Fruit fly (Drosophila melanogaster): ENCODE data around the gene CG31815.

The CG31815 gene

DNA sequence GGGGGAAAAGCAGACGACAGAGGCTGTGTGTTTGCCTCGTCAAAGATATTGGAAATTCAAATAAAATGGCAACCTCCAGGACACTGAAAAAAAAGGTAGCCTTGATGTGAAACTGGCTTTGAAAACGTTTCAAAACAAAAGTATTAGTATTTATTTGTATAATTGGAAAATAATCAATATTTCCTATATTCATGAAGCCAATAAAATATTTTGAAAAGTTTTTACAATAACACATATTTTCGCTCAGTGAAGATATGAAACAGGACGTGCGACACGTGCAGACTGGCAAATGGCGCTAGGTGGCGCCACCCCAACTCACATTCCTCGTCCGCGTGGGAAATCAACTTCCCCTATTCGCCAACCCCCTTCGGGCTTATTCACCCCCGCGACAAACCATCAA lies 42.2 kb downstream of the CG31815 start (continued):
- no peak for TF ChIP-seq Neu2 (GFP tag; optimal IDR thresholded peaks at IDR 0.05; ENCODE audit: borderline replicate concordance)
- no peak for TF ChIP-seq CG7963 (GFP tag; IDR thresholded peaks at IDR 0.05; ENCODE audit: partially characterized antibody)
- TF ChIP-seq CG15073 (GFP tag; optimal IDR thresholded peaks at IDR 0.05): no peak
- no peak for TF ChIP-seq ERR (GFP tag; optimal IDR thresholded peaks at IDR 0.05)
- peak; percentile 25 for TF ChIP-seq CG12071 (GFP tag; optimal IDR thresholded peaks at IDR 0.05)
- peak; percentile 16 for TF ChIP-seq fd96Cb (tag; optimal IDR thresholded peaks at IDR 0.05)
- no peak for TF ChIP-seq salm (tag; optimal IDR thresholded peaks at IDR 0.05)
- TF ChIP-seq Dll (GFP tag; IDR thresholded peaks at IDR 0.05; ENCODE audit: partially characterized antibody): no peak
- peak; percentile 8 for TF ChIP-seq CG11723 (GFP tag; optimal IDR thresholded peaks at IDR 0.05)
- no peak for TF ChIP-seq zen2 (GFP tag; IDR thresholded peaks at IDR 0.05; ENCODE audit: partially characterized antibody)
- TF ChIP-seq CG13123 (GFP tag; optimal IDR thresholded peaks at IDR 0.05): no peak
- TF ChIP-seq CG10462 (GFP tag; optimal IDR thresholded peaks at IDR 0.05): no peak
- peak; percentile 67 for TF ChIP-seq CG15269 (tag; optimal IDR thresholded peaks at IDR 0.05)
- no peak for TF ChIP-seq stc (GFP tag; IDR thresholded peaks at IDR 0.05)
- no peak for TF ChIP-seq CG43689 (GFP tag; IDR thresholded peaks at IDR 0.05)
- no peak for TF ChIP-seq CG15601 (tag; optimal IDR thresholded peaks at IDR 0.05)
- peak; percentile 68 for TF ChIP-seq CG10147 (GFP tag; optimal IDR thresholded peaks at IDR 0.05)
- peak; percentile 42; the same call in 1 of the 2 replicates for TF ChIP-seq CG14667 (GFP tag; IDR thresholded peaks at IDR 0.05)
- no peak for TF ChIP-seq CG12236 (GFP tag; optimal IDR thresholded peaks at IDR 0.05)
- peak; percentile 51 for TF ChIP-seq CG3847 (GFP tag; IDR thresholded peaks at IDR 0.05)
- TF ChIP-seq chn (GFP tag; optimal IDR thresholded peaks at IDR 0.05): no peak
- no peak for TF ChIP-seq CG4328 (GFP tag; optimal IDR thresholded peaks at IDR 0.05)
- no peak for TF ChIP-seq yki (optimal IDR thresholded peaks at IDR 0.05)
- no peak for TF ChIP-seq CG11398 (GFP tag; optimal IDR thresholded peaks at IDR 0.05)
- no peak for TF ChIP-seq CG11085 (GFP tag; IDR thresholded peaks at IDR 0.05)
- no peak for TF ChIP-seq CG8765 (GFP tag; IDR thresholded peaks at IDR 0.05)
- no peak for TF ChIP-seq CG9609 (GFP tag; optimal IDR thresholded peaks at IDR 0.05)
- no peak for TF ChIP-seq CG1792 (GFP tag; optimal IDR thresholded peaks at IDR 0.05)
- TF ChIP-seq gsb-n (tag; optimal IDR thresholded peaks at IDR 0.05): no peak
- TF ChIP-seq Pdp1 (GFP tag; optimal IDR thresholded peaks at IDR 0.05): peak; percentile 2 to 11
- TF ChIP-seq CG1603 (tag; optimal IDR thresholded peaks at IDR 0.05): peak; percentile 21
- TF ChIP-seq pum (GFP tag; optimal IDR thresholded peaks at IDR 0.05): no peak
- no peak for TF ChIP-seq ftz-f1 (GFP tag; optimal IDR thresholded peaks at IDR 0.05)
- peak; percentile 7 for TF ChIP-seq dmrt11E (tag; optimal IDR thresholded peaks at IDR 0.05)
- no peak for TF ChIP-seq sim (GFP tag; IDR thresholded peaks at IDR 0.05)
- TF ChIP-seq gcm2 (GFP tag; optimal IDR thresholded peaks at IDR 0.05): no peak
- TF ChIP-seq fd102C (GFP tag; optimal IDR thresholded peaks at IDR 0.05): no peak
- no peak for TF ChIP-seq CG42726 (GFP tag; IDR thresholded peaks at IDR 0.05; ENCODE audit: partially characterized antibody)
- TF ChIP-seq CG17186 (GFP tag; optimal IDR thresholded peaks at IDR 0.05): no peak
- no peak for TF ChIP-seq mirr (GFP tag; optimal IDR thresholded peaks at IDR 0.05)
- no peak for TF ChIP-seq kni (GFP tag; optimal IDR thresholded peaks at IDR 0.05)
- no peak for TF ChIP-seq CG5245 (GFP tag; optimal IDR thresholded peaks at IDR 0.05)
- peak; percentile 39 for TF ChIP-seq CG18262 (tag; optimal IDR thresholded peaks at IDR 0.05)
- no peak for TF ChIP-seq vnd (GFP tag; IDR thresholded peaks at IDR 0.05; ENCODE audit: partially characterized antibody)
- no peak for TF ChIP-seq Bgb (GFP tag; IDR thresholded peaks at IDR 0.05; ENCODE audit: partially characterized antibody)
- TF ChIP-seq HLH54F (GFP tag; optimal IDR thresholded peaks at IDR 0.05): no peak
- no peak for TF ChIP-seq CG2202 (tag; optimal IDR thresholded peaks at IDR 0.05)
- TF ChIP-seq nom (GFP tag; optimal IDR thresholded peaks at IDR 0.05): no peak
- no peak; the same call in 2 of the 3 replicates for TF ChIP-seq croc (GFP tag; conservative IDR thresholded peaks at IDR 0.05)
- no peak for TF ChIP-seq tx (GFP tag; optimal IDR thresholded peaks at IDR 0.05)
- TF ChIP-seq mam (GFP tag; optimal IDR thresholded peaks at IDR 0.05): no peak
